Fruit fly (Drosophila melanogaster) whole organism, prepupa: Measurements from ENCODE around the gene Sema5c.
A peak's percentile ranks its signal among the peaks of the same experiment; 100 is the strongest.

Experiments used
- Blimp-1 ChIP-seq: fragments of 200-800 bp; sonication (Bioruptor generic); optimal IDR thresholded peaks from 3 replicates; lab custom pipeline; 2017; ENCODE audit warnings: missing biosample characterization, missing genetic modification characterization, mild to moderate bottlenecking, moderate library complexity, missing genetic modification reagents
- CG3032 ChIP-seq: fragments of 200-800 bp; optimal IDR thresholded peaks from 2 replicates; lab custom pipeline; 2019; ENCODE audit warnings: missing biosample characterization, mild to moderate bottlenecking, missing genetic modification characterization, moderate library complexity
- CG6854 ChIP-seq: fragments of 200-800 bp; sonication (Bioruptor generic); optimal IDR thresholded peaks from 2 replicates; lab custom pipeline; 2017; ENCODE audit warnings: missing biosample characterization, mild to moderate bottlenecking, missing genetic modification characterization
- Hr39 ChIP-seq: fragments of 200-800 bp; sonication (Bioruptor generic); optimal IDR thresholded peaks from 2 replicates; lab custom pipeline; 2016; ENCODE audit warnings: missing biosample characterization, missing genetic modification characterization
- Sox102F ChIP-seq: fragments of 200-800 bp; sonication (Bioruptor generic); optimal IDR thresholded peaks from 2 replicates; lab custom pipeline; 2016; ENCODE audit warnings: missing biosample characterization, mild to moderate bottlenecking, missing genetic modification characterization
- achi ChIP-seq: fragments of 200-800 bp; sonication (Bioruptor generic); optimal IDR thresholded peaks from 3 replicates; lab custom pipeline; 2016; ENCODE audit warnings: missing biosample characterization, missing genetic modification characterization

- TF ChIP-seq CG3032 (tag; lab: Kevin White, UChicago) (no peak), Hr39 (GFP tag; lab: Kevin White, UChicago) (no peak), Blimp-1 (GFP tag; lab: Kevin White, UChicago) (no peak), CG6854 (GFP tag; lab: Kevin White, UChicago) (no peak), achi (GFP tag; lab: Kevin White, UChicago) (peak; percentile 48), Sox102F (GFP tag; lab: Kevin White, UChicago) (no peak)
Observed at dm6 chr3L:12072388-12072787, 9.2 kb downstream of the Sema5c start.
